Worm (Caenorhabditis elegans) whole organism, L4/young adult: ENCODE measurements around the gene hpo-26.

ENCODE experiments used
- W03F9.2 ChIP-seq: fragments of 150-350 bp; optimal IDR thresholded peaks from 2 replicates; lab custom pipeline; 2014; ENCODE audit warnings: missing biosample characterization, missing genetic modification characterization
- dao-5 ChIP-seq: sonication (generic microtip); optimal IDR thresholded peaks from 2 replicates; lab custom pipeline; 2016; ENCODE audit warnings: missing genotype, missing genetic modification characterization, moderate library complexity, missing compliant biosample characterization
- him-1 ChIP-seq: sonication (generic microtip); optimal IDR thresholded peaks from 2 replicates; lab custom pipeline; 2016; ENCODE audit warnings: missing genotype, missing genetic modification reagents, missing genetic modification characterization, missing compliant biosample characterization

DNA sequence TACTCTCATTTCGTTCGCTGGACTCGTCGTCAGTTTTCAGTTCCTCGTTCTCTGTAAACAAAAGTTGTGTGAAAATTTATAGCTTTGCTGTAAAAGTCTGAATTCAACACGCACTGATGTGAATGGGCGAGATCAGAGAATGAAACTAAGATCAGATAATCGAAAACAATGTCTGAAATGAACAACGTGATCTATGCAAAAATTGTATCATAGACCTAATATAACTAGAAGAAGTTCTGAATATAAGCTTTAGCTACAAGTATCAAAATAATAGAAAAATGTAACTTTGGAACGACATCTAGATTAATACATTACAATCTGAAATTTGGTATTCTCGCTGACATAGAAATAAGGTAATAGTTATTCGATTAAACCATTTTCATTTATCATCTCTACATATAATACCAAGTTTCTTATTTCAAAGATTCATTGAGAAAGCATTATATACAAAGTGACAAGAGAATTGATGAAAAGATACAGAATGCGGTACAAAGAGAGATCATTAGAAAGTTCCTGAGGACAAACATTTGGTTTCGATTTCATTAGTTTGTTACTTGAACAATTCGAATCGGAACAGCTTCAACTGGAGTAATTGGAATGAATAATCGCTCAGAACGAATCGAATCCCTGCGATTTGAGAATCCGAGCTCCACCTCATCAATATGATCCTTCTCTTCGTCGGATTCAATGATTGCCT, 28.6 kb downstream of the hpo-26 start, which contains the start of gene moc-2:
- no peak for TF ChIP-seq W03F9.2
- TF ChIP-seq him-1 (tag; lab: Kevin White, UChicago): no peak
- no peak for TF ChIP-seq dao-5 (tag; lab: Kevin White, UChicago)
